Fruit fly (Drosophila melanogaster): Measurements from ENCODE around the gene Pura.

Pura gene

dm6 chr3L:7604863-7605262 lies 12.0 kb downstream of the Pura start:
- TF ChIP-seq br (GFP tag; optimal IDR thresholded peaks at IDR 0.05), result no peak

dm6 chr3L:7606336-7607001 lies 13.6 kb downstream of the Pura start:
- TF ChIP-seq h (GFP tag; optimal IDR thresholded peaks at IDR 0.05) (peak; percentile 15), CrebA (GFP tag; optimal IDR thresholded peaks at IDR 0.05; ENCODE audit: borderline replicate concordance) (no peak)

dm6 chr3L:7610522-7610921 lies 17.6 kb downstream of the Pura start:
- peak; percentile 16 for TF ChIP-seq fru (GFP tag; optimal IDR thresholded peaks at IDR 0.05)
- no peak for TF ChIP-seq Mio (GFP tag; optimal IDR thresholded peaks at IDR 0.05)
- peak; percentile 63 for TF ChIP-seq Vsx2 (GFP tag; optimal IDR thresholded peaks at IDR 0.05; ENCODE audit: partially characterized antibody)

- TF ChIP-seq Hr78 (GFP tag; optimal IDR thresholded peaks at IDR 0.05) (no peak), CrebA (GFP tag; optimal IDR thresholded peaks at IDR 0.05; ENCODE audit: borderline replicate concordance) (no peak), h (GFP tag; optimal IDR thresholded peaks at IDR 0.05) (no peak)
Measured at dm6 chr3L:7611229-7611628, 18.3 kb downstream of the Pura start.

- no peak for TF ChIP-seq Vsx2 (GFP tag; optimal IDR thresholded peaks at IDR 0.05; ENCODE audit: partially characterized antibody)
- no peak for TF ChIP-seq pan (optimal IDR thresholded peaks at IDR 0.05)
- peak; percentile 63 for TF ChIP-seq dmrt93B (GFP tag; optimal IDR thresholded peaks at IDR 0.05)
- TF ChIP-seq Mio (GFP tag; optimal IDR thresholded peaks at IDR 0.05), result no peak
- TF ChIP-seq N (GFP tag; optimal IDR thresholded peaks at IDR 0.05), result no peak
- peak in 1 of 2 experiments; percentile 90 for TF ChIP-seq foxo (GFP tag; optimal IDR thresholded peaks at IDR 0.05)
- TF ChIP-seq Abd-B (GFP tag; optimal IDR thresholded peaks at IDR 0.05), result no peak
- no peak for TF ChIP-seq Dif (GFP tag; optimal IDR thresholded peaks at IDR 0.05; ENCODE audit: partially characterized antibody)
- peak; percentile 57 for TF ChIP-seq CG9705 (GFP tag; optimal IDR thresholded peaks at IDR 0.05)
- TF ChIP-seq woc (GFP tag; optimal IDR thresholded peaks at IDR 0.05), result peak; percentile 77
- TF ChIP-seq ey (GFP tag; optimal IDR thresholded peaks at IDR 0.05), result peak; percentile 88
- peak; percentile 81 for TF ChIP-seq brk (GFP tag; optimal IDR thresholded peaks at IDR 0.05)
- TF ChIP-seq CG32264 (GFP tag; optimal IDR thresholded peaks at IDR 0.05), result peak; percentile 56
- peak; percentile 32 for TF ChIP-seq GATAd (GFP tag; optimal IDR thresholded peaks at IDR 0.05)
- no peak for TF ChIP-seq Myc (optimal IDR thresholded peaks at IDR 0.05)
- no peak for TF ChIP-seq dl (GFP tag; optimal IDR thresholded peaks at IDR 0.05; ENCODE audit: insufficient read depth in 1 of 2, partially characterized antibody in 2 of 2)
- peak; percentile 77 for TF ChIP-seq psq (GFP tag; optimal IDR thresholded peaks at IDR 0.05)
- no peak for TF ChIP-seq usp (GFP tag; optimal IDR thresholded peaks at IDR 0.05)
- no peak for TF ChIP-seq sv (GFP tag; optimal IDR thresholded peaks at IDR 0.05)
- no peak for TF ChIP-seq Rel (GFP tag; optimal IDR thresholded peaks at IDR 0.05)
- no peak for TF ChIP-seq Rel (tag; optimal IDR thresholded peaks at IDR 0.05)
- peak; percentile 77 for TF ChIP-seq Sp1 (GFP tag; optimal IDR thresholded peaks at IDR 0.05)
- TF ChIP-seq dsf (GFP tag; optimal IDR thresholded peaks at IDR 0.05; ENCODE audit: borderline replicate concordance), result no peak
- TF ChIP-seq Dfd (GFP tag; optimal IDR thresholded peaks at IDR 0.05), result no peak
- TF ChIP-seq Jra (GFP tag; optimal IDR thresholded peaks at IDR 0.05), result peak; percentile 77
- peak; percentile 86 for TF ChIP-seq OdsH (GFP tag; optimal IDR thresholded peaks at IDR 0.05)
- TF ChIP-seq Hnf4 (GFP tag; optimal IDR thresholded peaks at IDR 0.05), result peak; percentile 88
- TF ChIP-seq CrebA (GFP tag; optimal IDR thresholded peaks at IDR 0.05; ENCODE audit: borderline replicate concordance), result peak; percentile 15
- peak; percentile 69 for TF ChIP-seq HLH106 (tag; optimal IDR thresholded peaks at IDR 0.05)
- TF ChIP-seq jim (GFP tag; optimal IDR thresholded peaks at IDR 0.05), result no peak
- no peak for TF ChIP-seq Hr83 (GFP tag; optimal IDR thresholded peaks at IDR 0.05; ENCODE audit: poor library complexity, severe bottlenecking)
- TF ChIP-seq fru (GFP tag; optimal IDR thresholded peaks at IDR 0.05), result peak; percentile 89
- TF ChIP-seq Hr78 (GFP tag; optimal IDR thresholded peaks at IDR 0.05), result no peak
- peak; percentile 71 for TF ChIP-seq tai (GFP tag; optimal IDR thresholded peaks at IDR 0.05)
- TF ChIP-seq br (GFP tag; optimal IDR thresholded peaks at IDR 0.05), result peak; percentile 84
- peak; percentile 88 for TF ChIP-seq rgr (GFP tag; optimal IDR thresholded peaks at IDR 0.05)
- peak; percentile 93 for TF ChIP-seq h (GFP tag; optimal IDR thresholded peaks at IDR 0.05)
- no peak for TF ChIP-seq lola (GFP tag; optimal IDR thresholded peaks at IDR 0.05)
- peak; percentile 41 for TF ChIP-seq sage (GFP tag; optimal IDR thresholded peaks at IDR 0.05)
Measured at dm6 chr3L:7614226-7614625, 21.3 kb downstream of the Pura start.

Data from whole organism, wandering third instar larva.